Worm (Caenorhabditis elegans): ENCODE results near the gene nhr-153.

- TF ChIP-seq pha-4 (tag; optimal IDR thresholded peaks at IDR 0.05) (no peak), lin-39 (tag; optimal IDR thresholded peaks at IDR 0.05) (no peak), ama-1 (optimal IDR thresholded peaks at IDR 0.05) (no peak), mdl-1 (tag; optimal IDR thresholded peaks at IDR 0.05) (no peak), tbx-2 (tag; optimal IDR thresholded peaks at IDR 0.05) (no peak), nhr-25 (tag; optimal IDR thresholded peaks at IDR 0.05) (no peak), ceh-16 (tag; optimal IDR thresholded peaks at IDR 0.05) (no peak), ceh-28 (tag; optimal IDR thresholded peaks at IDR 0.05) (no peak), nhr-12 (tag; optimal IDR thresholded peaks at IDR 0.05) (no peak), zag-1 (tag; optimal IDR thresholded peaks at IDR 0.05) (no peak), ztf-11 (tag; optimal IDR thresholded peaks at IDR 0.05) (no peak), elt-3 (tag; optimal IDR thresholded peaks at IDR 0.05) (no peak), nhr-76 (tag; optimal IDR thresholded peaks at IDR 0.05) (no peak), unc-39 (tag; optimal IDR thresholded peaks at IDR 0.05) (no peak)
These were observed 11.1 kb downstream of the nhr-153 start for ce11 chrV:12115150-12115549.
